Worm (Caenorhabditis elegans): Measurements from ENCODE around the gene sra-28.

DNA sequence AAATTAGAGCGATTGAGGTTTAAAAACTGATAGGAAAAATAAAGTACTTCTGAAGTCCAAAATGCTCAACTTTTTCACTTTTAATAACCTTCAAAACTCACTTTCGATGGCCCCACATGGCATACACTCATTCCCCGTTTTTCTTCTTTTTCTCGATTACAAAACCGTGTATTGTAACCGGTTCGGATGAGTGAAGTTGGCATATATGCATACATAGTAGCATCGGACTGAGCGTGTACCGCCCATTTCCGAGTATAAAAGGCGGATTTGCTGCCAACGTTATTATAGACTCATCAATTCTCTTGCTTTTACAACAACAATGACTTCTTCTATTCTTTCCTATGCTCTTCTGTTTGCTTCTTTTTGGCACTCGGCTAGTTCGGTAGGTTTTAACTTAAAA lies 9.2 kb upstream of the sra-28 start, which contains the start of gene C56C10.4:
- TF ChIP-seq him-1 (tag; optimal IDR thresholded peaks at IDR 0.05) (no peak), dao-5 (tag; optimal IDR thresholded peaks at IDR 0.05) (no peak)

All from whole organism, L4/young adult.